Worm (Caenorhabditis elegans) whole organism, L3 larva: ENCODE measurements around the gene EGAP2.1.

Source experiments
- elt-1 ChIP-seq: fragments of 150-350 bp; optimal IDR thresholded peaks from 2 replicates; lab custom pipeline; 2014; ENCODE audit warnings: missing biosample characterization, missing genetic modification characterization
- jun-1 ChIP-seq: fragments of 150-350 bp; optimal IDR thresholded peaks from 2 replicates; lab custom pipeline; 2014; ENCODE audit warnings: missing biosample characterization, missing genetic modification reagents, missing genetic modification characterization
- nfya-1 ChIP-seq: sonication (generic microtip); optimal IDR thresholded peaks from 2 replicates; lab custom pipeline; 2017; ENCODE audit warnings: missing genetic modification characterization, mild to moderate bottlenecking, missing compliant biosample characterization, antibody characterized with exemption, moderate library complexity; ENCODE audit not compliant: insufficient read depth
- nhr-12 ChIP-seq: fragments of 150-350 bp; optimal IDR thresholded peaks from 2 replicates; lab custom pipeline; 2014; ENCODE audit warnings: missing biosample characterization, missing genetic modification characterization
- nhr-23 ChIP-seq: fragments of 150-350 bp; optimal IDR thresholded peaks from 2 replicates; lab custom pipeline; 2014; ENCODE audit warnings: missing biosample characterization, missing genetic modification reagents, missing genetic modification characterization
- nhr-76 ChIP-seq: fragments of 150-350 bp; sonication (generic microtip); optimal IDR thresholded peaks from 5 replicates; lab custom pipeline; 2014; ENCODE audit warnings: missing biosample characterization, missing genetic modification characterization
- nhr-77 ChIP-seq: fragments of 150-350 bp; optimal IDR thresholded peaks from 2 replicates; lab custom pipeline; 2014; ENCODE audit warnings: missing biosample characterization, missing genetic modification characterization
- ztf-4 ChIP-seq: fragments of 150-350 bp; optimal IDR thresholded peaks from 2 replicates; lab custom pipeline; 2014; ENCODE audit warnings: missing biosample characterization, missing genetic modification characterization

- no peak for TF ChIP-seq nhr-12 (tag; lab: Kevin White, UChicago)
- no peak for TF ChIP-seq nhr-23 (tag; lab: Kevin White, UChicago)
- TF ChIP-seq nhr-76 (tag; lab: Kevin White, UChicago): no peak
- TF ChIP-seq elt-1 (tag; lab: Kevin White, UChicago): no peak
- no peak for TF ChIP-seq nfya-1 (tag; lab: Kevin White, UChicago)
- TF ChIP-seq nhr-77 (tag; lab: Kevin White, UChicago): no peak
- no peak for TF ChIP-seq jun-1 (tag; lab: Kevin White, UChicago)
- no peak for TF ChIP-seq ztf-4
These were observed 10.3 kb downstream of the EGAP2.1 start, which contains the start of gene T16D1.1 for ce11 chrII:5241560-5241959.
